Worm (Caenorhabditis elegans) whole organism, young adult: ENCODE results near the gene com-1.

Experiments used
- B0035.1 ChIP-seq: sonication (generic microtip); optimal IDR thresholded peaks from 2 replicates; lab custom pipeline; 2016; ENCODE audit warnings: missing genetic modification characterization, mild to moderate bottlenecking, missing compliant biosample characterization, missing genotype, missing genetic modification reagents
- B0261.1 ChIP-seq: sonication (generic microtip); optimal IDR thresholded peaks from 2 replicates; lab custom pipeline; 2016; ENCODE audit warnings: mild to moderate bottlenecking, missing genetic modification characterization, moderate library complexity, missing compliant biosample characterization
- C06A6.2 ChIP-seq: fragments of 200-800 bp; sonication (Bioruptor generic); conservative IDR thresholded peaks from 2 replicates; pipeline ENCODE4 v1.3.6; 2022; ENCODE audit warnings: missing genetic modification characterization, missing compliant biosample characterization
- D2030.7 ChIP-seq: fragments of 200-800 bp; sonication (Bioruptor generic); IDR thresholded peaks from 2 replicates; pipeline ENCODE4 v1.3.6; 2022; ENCODE audit warnings: missing genetic modification reagents, missing genetic modification characterization, missing compliant biosample characterization
- F33H1.4 ChIP-seq: fragments of 200-800 bp; sonication (Bioruptor generic); IDR thresholded peaks from 2 replicates; pipeline ENCODE4 v1.3.6; 2022; ENCODE audit warnings: missing genetic modification reagents, missing genetic modification characterization, missing compliant biosample characterization
- F39B2.1 ChIP-seq: fragments of 200-800 bp; sonication (Bioruptor generic); IDR thresholded peaks from 2 replicates; pipeline ENCODE4 v1.3.6; 2022; ENCODE audit warnings: missing genetic modification reagents, missing genetic modification characterization, missing compliant biosample characterization
- F52B5.7 ChIP-seq: sonication (generic microtip); optimal IDR thresholded peaks from 2 replicates; lab custom pipeline; 2016; ENCODE audit warnings: mild to moderate bottlenecking, missing genetic modification characterization, missing compliant biosample characterization
- F57C9.4 ChIP-seq: sonication (generic microtip); optimal IDR thresholded peaks from 2 replicates; lab custom pipeline; 2017; ENCODE audit warnings: mild to moderate bottlenecking, missing genetic modification characterization, missing compliant biosample characterization
- K11D2.4 ChIP-seq: fragments of 200-800 bp; sonication (Bioruptor generic); IDR thresholded peaks from 2 replicates; pipeline ENCODE4 v1.3.6; 2022; ENCODE audit warnings: missing genetic modification reagents, missing genetic modification characterization, missing compliant biosample characterization
- T26A5.8 ChIP-seq: sonication (generic microtip); optimal IDR thresholded peaks from 2 replicates; lab custom pipeline; 2016; ENCODE audit warnings: missing genetic modification characterization, missing compliant biosample characterization
- Y56A3A.18 ChIP-seq: fragments of 200-800 bp; sonication (Bioruptor generic); IDR thresholded peaks from 2 replicates; pipeline ENCODE4 v1.3.6; 2022; ENCODE audit warnings: missing genetic modification reagents, missing genetic modification characterization, missing compliant biosample characterization
- Y79H2A.3 ChIP-seq: fragments of 200-800 bp; sonication (Bioruptor generic); conservative IDR thresholded peaks from 2 replicates; pipeline ENCODE4 v1.3.6; 2022; ENCODE audit warnings: missing genetic modification reagents, missing genetic modification characterization, missing compliant biosample characterization
- Y95B8A.8 ChIP-seq: fragments of 200-800 bp; sonication (Bioruptor generic); IDR thresholded peaks from 2 replicates; pipeline ENCODE4 v1.3.6; 2022; ENCODE audit warnings: missing genetic modification reagents, missing genetic modification characterization, missing compliant biosample characterization
- ZK185.1 ChIP-seq: sonication (generic microtip); optimal IDR thresholded peaks from 2 replicates; lab custom pipeline; 2016; ENCODE audit warnings: mild to moderate bottlenecking, missing genetic modification characterization, missing compliant biosample characterization; ENCODE audit not compliant: poor library complexity, severe bottlenecking
- aptf-2 ChIP-seq: fragments of 200-800 bp; sonication (Bioruptor generic); conservative IDR thresholded peaks from 2 replicates; pipeline ENCODE4 v1.3.6; 2022; ENCODE audit warnings: missing genetic modification reagents, missing genetic modification characterization, missing compliant biosample characterization
- athp-1 ChIP-seq: sonication (generic microtip); optimal IDR thresholded peaks from 2 replicates; lab custom pipeline; 2017; ENCODE audit warnings: mild to moderate bottlenecking, missing genetic modification characterization, missing compliant biosample characterization
- attf-5 ChIP-seq: fragments of 200-800 bp; sonication (Bioruptor generic); optimal IDR thresholded peaks from 2 replicates; lab custom pipeline; 2018; ENCODE audit warnings: mild to moderate bottlenecking, missing genetic modification characterization, missing compliant biosample characterization
- cebp-1 ChIP-seq, 2 experiments: fragments of 200-800 bp in 1 of 2; sonication (Bioruptor generic) in 1 of 2; sonication (generic microtip) in 1 of 2; IDR thresholded peaks in 1 of 2; optimal IDR thresholded peaks in 1 of 2; 2 replicates each; pipeline versions ENCODE4 v1.3.6 to Lab custom; 2017 to 2022; ENCODE audit warnings: missing compliant biosample characterization in 2 of 2, missing genetic modification characterization in 2 of 2, mild to moderate bottlenecking in 1 of 2, missing genetic modification reagents in 1 of 2, moderate library complexity in 1 of 2
- ceh-91 ChIP-seq: fragments of 200-800 bp; sonication (Bioruptor generic); IDR thresholded peaks from 2 replicates; pipeline ENCODE4 v1.3.6; 2022; ENCODE audit warnings: missing genetic modification reagents, missing genetic modification characterization, missing compliant biosample characterization
- dox-1 ChIP-seq: fragments of 200-800 bp; sonication (Bioruptor generic); IDR thresholded peaks from 2 replicates; pipeline ENCODE4 v1.3.6; 2022; ENCODE audit warnings: missing genetic modification reagents, missing genetic modification characterization, missing compliant biosample characterization
- dpff-1 ChIP-seq: sonication (generic microtip); optimal IDR thresholded peaks from 2 replicates; lab custom pipeline; 2017; ENCODE audit warnings: mild to moderate bottlenecking, missing genetic modification characterization, missing compliant biosample characterization
- ets-4 ChIP-seq: fragments of 200-800 bp; sonication (Bioruptor generic); optimal IDR thresholded peaks from 2 replicates; lab custom pipeline; 2018; ENCODE audit warnings: mild to moderate bottlenecking, missing genetic modification characterization, missing compliant biosample characterization
- hmg-20 ChIP-seq: fragments of 200-800 bp; sonication (Bioruptor generic); IDR thresholded peaks from 2 replicates; pipeline ENCODE4 v1.3.6; 2022; ENCODE audit warnings: missing genetic modification reagents, missing genetic modification characterization, missing compliant biosample characterization
- hsf-1 ChIP-seq: fragments of 200-800 bp; sonication (Bioruptor generic); IDR thresholded peaks from 2 replicates; pipeline ENCODE4 v1.3.6; 2022; ENCODE audit warnings: missing genetic modification reagents, missing genetic modification characterization, missing compliant biosample characterization
- lin-54 ChIP-seq: fragments of 200-800 bp; sonication (Bioruptor generic); optimal IDR thresholded peaks from 2 replicates; lab custom pipeline; 2018; ENCODE audit warnings: mild to moderate bottlenecking, missing genetic modification characterization, missing compliant biosample characterization
- lir-1 ChIP-seq: fragments of 200-800 bp; sonication (Bioruptor generic); conservative IDR thresholded peaks from 2 replicates; pipeline ENCODE4 v1.3.6; 2022; ENCODE audit warnings: missing genetic modification reagents, missing genetic modification characterization, missing compliant biosample characterization
- madf-10 ChIP-seq: sonication (generic microtip); optimal IDR thresholded peaks from 2 replicates; lab custom pipeline; 2016; ENCODE audit warnings: mild to moderate bottlenecking, missing genetic modification characterization, missing compliant biosample characterization
- madf-3 ChIP-seq: fragments of 200-800 bp; sonication (Bioruptor generic); IDR thresholded peaks from 2 replicates; pipeline ENCODE4 v1.3.6; 2022; ENCODE audit warnings: missing genetic modification reagents, missing genetic modification characterization, missing compliant biosample characterization
- madf-6 ChIP-seq: fragments of 200-800 bp; sonication (Bioruptor generic); IDR thresholded peaks from 2 replicates; pipeline ENCODE4 v1.3.6; 2022; ENCODE audit warnings: missing genetic modification reagents, missing genetic modification characterization, missing compliant biosample characterization
- madf-8 ChIP-seq: fragments of 200-800 bp; sonication (Bioruptor generic); conservative IDR thresholded peaks from 2 replicates; pipeline ENCODE4 v1.3.6; 2022; ENCODE audit warnings: missing genetic modification reagents, missing genetic modification characterization, missing compliant biosample characterization
- mcd-1 ChIP-seq: fragments of 200-800 bp; sonication (Bioruptor generic); IDR thresholded peaks from 2 replicates; pipeline ENCODE4 v1.3.6; 2022; ENCODE audit warnings: missing genetic modification reagents, missing genetic modification characterization, missing compliant biosample characterization
- mel-28 ChIP-seq: sonication (generic microtip); optimal IDR thresholded peaks from 2 replicates; lab custom pipeline; 2016; ENCODE audit warnings: borderline replicate concordance, mild to moderate bottlenecking, missing genetic modification characterization, missing compliant biosample characterization
- nfya-2 ChIP-seq: fragments of 200-800 bp; sonication (Bioruptor generic); IDR thresholded peaks from 2 replicates; pipeline ENCODE4 v1.3.6; 2022; ENCODE audit warnings: missing genetic modification reagents, missing genetic modification characterization, missing compliant biosample characterization
- nhr-179 ChIP-seq: sonication (generic microtip); optimal IDR thresholded peaks from 2 replicates; lab custom pipeline; 2016; ENCODE audit warnings: mild to moderate bottlenecking, missing genetic modification characterization, missing compliant biosample characterization
- nhr-80 ChIP-seq: sonication (generic microtip); optimal IDR thresholded peaks from 2 replicates; lab custom pipeline; 2016; ENCODE audit warnings: missing genetic modification characterization, missing compliant biosample characterization
- rcor-1 ChIP-seq: fragments of 200-800 bp; sonication (Bioruptor generic); IDR thresholded peaks from 2 replicates; pipeline ENCODE4 v1.3.6; 2022; ENCODE audit warnings: missing genetic modification reagents, missing genetic modification characterization, missing compliant biosample characterization
- repo-1 ChIP-seq: sonication (generic microtip); optimal IDR thresholded peaks from 2 replicates; lab custom pipeline; 2017; ENCODE audit warnings: mild to moderate bottlenecking, missing genetic modification characterization, missing compliant biosample characterization
- snpc-1.1 ChIP-seq: sonication (generic microtip); optimal IDR thresholded peaks from 2 replicates; lab custom pipeline; 2017; ENCODE audit warnings: missing genetic modification characterization, mild to moderate bottlenecking, missing compliant biosample characterization, antibody characterized with exemption, moderate library complexity, missing genotype, missing genetic modification reagents; ENCODE audit not compliant: insufficient read depth
- snpc-1.3 ChIP-seq: sonication (generic microtip); optimal IDR thresholded peaks from 2 replicates; lab custom pipeline; 2017; ENCODE audit warnings: missing genetic modification characterization, mild to moderate bottlenecking, missing compliant biosample characterization, antibody characterized with exemption, moderate library complexity, missing genotype, missing genetic modification reagents; ENCODE audit not compliant: insufficient read depth
- snpc-3.4 ChIP-seq: sonication (generic microtip); optimal IDR thresholded peaks from 2 replicates; lab custom pipeline; 2017; ENCODE audit warnings: missing genetic modification characterization, mild to moderate bottlenecking, missing compliant biosample characterization, antibody characterized with exemption, moderate library complexity, missing genotype, missing genetic modification reagents
- snpc-4 ChIP-seq, 5 experiments: fragments of 150-350 bp in 1 of 5; sonication (generic microtip) in 4 of 5; optimal IDR thresholded peaks; 2 replicates each; lab custom pipeline; 2014 to 2018; ENCODE audit warnings: missing genetic modification characterization in 5 of 5, missing biosample characterization in 3 of 5, antibody characterized with exemption in 2 of 5, mild to moderate bottlenecking in 2 of 5, missing compliant biosample characterization in 2 of 5, missing genotype in 2 of 5, moderate library complexity in 2 of 5, missing genetic modification reagents in 1 of 5
- somi-1 ChIP-seq: fragments of 200-800 bp; sonication (Bioruptor generic); optimal IDR thresholded peaks from 2 replicates; lab custom pipeline; 2018; ENCODE audit warnings: mild to moderate bottlenecking, missing genetic modification characterization, missing compliant biosample characterization
- tbx-9 ChIP-seq: sonication (generic microtip); optimal IDR thresholded peaks from 2 replicates; lab custom pipeline; 2016; ENCODE audit warnings: borderline replicate concordance, missing genetic modification characterization, inconsistent platforms, missing compliant biosample characterization
- tlf-1 ChIP-seq: fragments of 200-800 bp; sonication (Bioruptor generic); optimal IDR thresholded peaks from 2 replicates; lab custom pipeline; 2018; ENCODE audit warnings: mild to moderate bottlenecking, missing genetic modification characterization, missing compliant biosample characterization
- unc-130 ChIP-seq: sonication (generic microtip); optimal IDR thresholded peaks from 2 replicates; lab custom pipeline; 2016; ENCODE audit warnings: missing genetic modification reagents, missing genetic modification characterization, missing compliant biosample characterization
- ztf-26 ChIP-seq: sonication (generic microtip); optimal IDR thresholded peaks from 2 replicates; lab custom pipeline; 2017; ENCODE audit warnings: missing genetic modification characterization, missing compliant biosample characterization
- ztf-6 ChIP-seq: fragments of 200-800 bp; sonication (Bioruptor generic); IDR thresholded peaks from 2 replicates; pipeline ENCODE4 v1.3.6; 2022; ENCODE audit warnings: missing genetic modification reagents, missing genetic modification characterization, missing compliant biosample characterization

com-1 gene

ce11 chrIII:10877542-10877941 lies 18.6 kb upstream of the com-1 start (continued):
- TF ChIP-seq F57C9.4 (tag; lab: Kevin White, UChicago): no peak
- no peak for TF ChIP-seq C06A6.2 (GFP tag; lab: Robert Waterston, UW)
- no peak for TF ChIP-seq mel-28 (tag; lab: Kevin White, UChicago)
- no peak for TF ChIP-seq madf-10 (tag; lab: Kevin White, UChicago)
- TF ChIP-seq B0261.1 (tag; lab: Kevin White, UChicago): no peak
- TF ChIP-seq nhr-179 (tag; lab: Kevin White, UChicago): no peak
- no peak for TF ChIP-seq aptf-2 (GFP tag; lab: Robert Waterston, UW)
- peak; percentile 66 for TF ChIP-seq tlf-1 (GFP tag; lab: Kevin White, UChicago)
- no peak for TF ChIP-seq B0035.1 (tag; lab: Kevin White, UChicago)
- no peak for TF ChIP-seq K11D2.4 (GFP tag; lab: Robert Waterston, UW)
- peak; percentile 65 for TF ChIP-seq snpc-1.3
- TF ChIP-seq athp-1 (tag; lab: Kevin White, UChicago): peak; percentile 99
- no peak for TF ChIP-seq ztf-6
- no peak for TF ChIP-seq cebp-1 (GFP tag; IDR thresholded peaks at IDR 0.05; lab: Robert Waterston, UW)
- no peak for TF ChIP-seq cebp-1 (tag; optimal IDR thresholded peaks at IDR 0.05; lab: Kevin White, UChicago)
- TF ChIP-seq madf-6 (GFP tag; lab: Robert Waterston, UW): peak; percentile 99
- peak; percentile 99 for TF ChIP-seq F33H1.4 (GFP tag; lab: Robert Waterston, UW)
- TF ChIP-seq ZK185.1 (tag; lab: Kevin White, UChicago): no peak
- no peak for TF ChIP-seq snpc-4 (GFP tag; optimal IDR thresholded peaks at IDR 0.05; lab: Kevin White, UChicago)
- peak in 3 of 4 experiments; percentile 11 to 21 (median 11) for TF ChIP-seq snpc-4 (tag; optimal IDR thresholded peaks at IDR 0.05; lab: Kevin White, UChicago)
- TF ChIP-seq unc-130 (GFP tag; lab: Kevin White, UChicago): peak; percentile 52
- TF ChIP-seq repo-1 (tag; lab: Kevin White, UChicago): no peak
- peak; percentile 67; the same call in 1 of the 2 replicates for TF ChIP-seq hsf-1 (GFP tag; lab: Robert Waterston, UW)
- peak; percentile 69 for TF ChIP-seq snpc-3.4 (tag; lab: Kevin White, UChicago)
- TF ChIP-seq Y56A3A.18 (GFP tag; lab: Robert Waterston, UW): no peak
- peak; percentile 25; the same call in 1 of the 2 replicates for TF ChIP-seq lir-1 (GFP tag; lab: Robert Waterston, UW)
- peak; percentile 65 for TF ChIP-seq rcor-1
- no peak for TF ChIP-seq Y79H2A.3 (GFP tag; lab: Robert Waterston, UW)
- no peak for TF ChIP-seq F52B5.7
- TF ChIP-seq tbx-9 (tag; lab: Kevin White, UChicago): no peak
- no peak for TF ChIP-seq nhr-80
- no peak for TF ChIP-seq attf-5 (GFP tag; lab: Kevin White, UChicago)
- TF ChIP-seq nfya-2: no peak
- TF ChIP-seq ceh-91: peak; percentile 90
- TF ChIP-seq F39B2.1 (GFP tag; lab: Robert Waterston, UW): no peak
- TF ChIP-seq madf-3 (GFP tag; lab: Robert Waterston, UW): no peak
- no peak for TF ChIP-seq snpc-1.1 (tag; lab: Kevin White, UChicago)
- TF ChIP-seq mcd-1 (GFP tag; lab: Robert Waterston, UW): peak; percentile 80
- no peak for TF ChIP-seq T26A5.8 (tag; lab: Kevin White, UChicago)
- no peak for TF ChIP-seq dpff-1 (tag; lab: Kevin White, UChicago)
- TF ChIP-seq Y95B8A.8 (GFP tag; lab: Robert Waterston, UW): peak; percentile 68; the same call in 1 of the 2 replicates
- TF ChIP-seq D2030.7 (GFP tag; lab: Robert Waterston, UW): peak; percentile 90
- no peak for TF ChIP-seq hmg-20 (GFP tag; lab: Robert Waterston, UW)
- TF ChIP-seq madf-8: peak; percentile 93
- peak; percentile 81 for TF ChIP-seq lin-54 (GFP tag; lab: Kevin White, UChicago)
- TF ChIP-seq somi-1 (GFP tag; lab: Kevin White, UChicago): no peak
- TF ChIP-seq ztf-26: no peak
- TF ChIP-seq ets-4 (GFP tag; lab: Kevin White, UChicago): no peak
- TF ChIP-seq dox-1 (GFP tag; lab: Robert Waterston, UW): no peak
